Worm (Caenorhabditis elegans): Measurements from ENCODE around the gene C08F11.7.
A peak's percentile ranks its signal among the peaks of the same experiment; 100 is the strongest.

Gene C08F11.7

ce11 chrIV:13684827-13685226 lies 47.8 kb downstream of the C08F11.7 start:
- no peak for TF ChIP-seq eor-1 (tag; optimal IDR thresholded peaks at IDR 0.05)
- no peak for TF ChIP-seq nhr-77 (tag; optimal IDR thresholded peaks at IDR 0.05)
- no peak for TF ChIP-seq aly-2 (tag; optimal IDR thresholded peaks at IDR 0.05)
- TF ChIP-seq daf-12 (tag; optimal IDR thresholded peaks at IDR 0.05) = no peak
- no peak for TF ChIP-seq nhr-67 (tag; optimal IDR thresholded peaks at IDR 0.05)
- TF ChIP-seq fkh-2 (tag; optimal IDR thresholded peaks at IDR 0.05) = no peak
- no peak for TF ChIP-seq lin-39 (tag; optimal IDR thresholded peaks at IDR 0.05)
- TF ChIP-seq fkh-10 (GFP tag; optimal IDR thresholded peaks at IDR 0.05) = no peak
- TF ChIP-seq ztf-4 (tag; optimal IDR thresholded peaks at IDR 0.05) = no peak

DNA sequence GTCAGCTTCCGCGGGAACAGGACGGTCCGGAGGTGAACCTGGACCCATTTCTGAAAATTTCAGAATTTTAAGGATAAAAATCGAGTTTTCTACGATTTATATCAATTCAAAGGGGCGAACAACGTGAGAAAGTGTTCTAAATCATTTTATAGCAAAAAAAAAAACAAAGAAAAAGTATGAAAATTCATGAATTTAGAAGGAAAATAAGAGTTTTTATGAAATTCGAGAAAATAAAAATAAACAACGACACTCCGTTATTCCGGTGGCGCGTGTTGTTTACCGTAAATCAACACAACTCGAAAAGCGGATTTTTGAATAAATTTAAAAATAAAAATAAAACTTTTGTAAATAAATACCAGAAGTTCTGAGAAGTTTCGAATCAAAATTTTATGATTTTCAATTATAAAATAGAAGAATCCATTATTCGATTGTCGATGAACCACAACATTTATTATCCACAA lies 49.9 kb downstream of the C08F11.7 start, which contains the start of gene nyn-1:
Gene nyn-1, minus strand, starts transcription at position 51 of the 461 bp plus-strand sequence.
- TF ChIP-seq R02D3.7 (tag; optimal IDR thresholded peaks at IDR 0.05) (peak; percentile 32), lin-15B (tag; optimal IDR thresholded peaks at IDR 0.05) (no peak)

- TF ChIP-seq lin-39 (tag; optimal IDR thresholded peaks at IDR 0.05) (no peak), elt-2 (tag; optimal IDR thresholded peaks at IDR 0.05) (no peak), nhr-76 (tag; optimal IDR thresholded peaks at IDR 0.05) (no peak), fkh-2 (tag; optimal IDR thresholded peaks at IDR 0.05) (no peak), nhr-23 (tag; optimal IDR thresholded peaks at IDR 0.05) (no peak), pqm-1 (tag; optimal IDR thresholded peaks at IDR 0.05) (no peak), snpc-4 (tag; optimal IDR thresholded peaks at IDR 0.05) (no peak), hmg-11 (tag; optimal IDR thresholded peaks at IDR 0.05) (no peak), skn-1 (tag; optimal IDR thresholded peaks at IDR 0.05) (no peak), ceh-9 (tag; optimal IDR thresholded peaks at IDR 0.05) (no peak), elt-3 (tag; optimal IDR thresholded peaks at IDR 0.05) (no peak), nhr-11 (tag; optimal IDR thresholded peaks at IDR 0.05) (no peak), ztf-4 (tag; optimal IDR thresholded peaks at IDR 0.05) (no peak), fos-1 (tag; optimal IDR thresholded peaks at IDR 0.05) (no peak)
Measured at ce11 chrIV:13687631-13688030, 50.6 kb downstream of the C08F11.7 start.

Data from whole organism, L3 larva.